Fruit fly (Drosophila melanogaster) whole organism, embryonic: ENCODE results near the gene Atat.

ENCODE experiments used
- B-H2 ChIP-seq: fragments of 200-800 bp; sonication (Bioruptor generic); optimal IDR thresholded peaks from 2 replicates; lab custom pipeline; 2018; ENCODE audit warnings: missing biosample characterization, mild to moderate bottlenecking, missing genetic modification characterization
- CG10654 ChIP-seq: fragments of 200-800 bp; sonication (Bioruptor generic); optimal IDR thresholded peaks from 2 replicates; lab custom pipeline; 2016; ENCODE audit warnings: missing biosample characterization, missing genetic modification characterization
- CG11504 ChIP-seq: fragments of 200-800 bp; sonication (Bioruptor generic); optimal IDR thresholded peaks from 3 replicates; lab custom pipeline; 2019; ENCODE audit warnings: missing biosample characterization, mild to moderate bottlenecking, missing genetic modification characterization, moderate library complexity
- CG12104 ChIP-seq: fragments of 200-800 bp; sonication (Bioruptor generic); optimal IDR thresholded peaks from 3 replicates; lab custom pipeline; 2016; ENCODE audit warnings: missing biosample characterization, missing genetic modification characterization
- CG14441 ChIP-seq: fragments of 200-800 bp; sonication (Bioruptor generic); IDR thresholded peaks from 2 replicates; pipeline ENCODE4 v1.3.6; 2022; ENCODE audit warnings: missing biosample characterization, missing genetic modification characterization
- CG15696 ChIP-seq: fragments of 200-800 bp; sonication (Bioruptor generic); optimal IDR thresholded peaks from 2 replicates; lab custom pipeline; 2019; ENCODE audit warnings: missing biosample characterization, mild to moderate bottlenecking, missing genetic modification characterization, moderate library complexity
- CG17385 ChIP-seq: fragments of 200-800 bp; sonication (Bioruptor generic); optimal IDR thresholded peaks from 3 replicates; lab custom pipeline; 2018; ENCODE audit warnings: missing biosample characterization, mild to moderate bottlenecking, missing genetic modification characterization
- CG3726 ChIP-seq: fragments of 200-800 bp; sonication (Bioruptor generic); IDR thresholded peaks from 3 replicates; pipeline ENCODE4, ENCODE4 v1.3.6; 2022; ENCODE audit warnings: missing biosample characterization, missing genetic modification characterization
- CG4404 ChIP-seq: fragments of 200-800 bp; sonication (Bioruptor generic); IDR thresholded peaks from 2 replicates; pipeline ENCODE4 v1.3.6; 2022; ENCODE audit warnings: missing biosample characterization, missing genetic modification characterization
- CG4707 ChIP-seq: fragments of 200-800 bp; sonication (Bioruptor generic); optimal IDR thresholded peaks from 2 replicates; lab custom pipeline; 2018; ENCODE audit warnings: missing biosample characterization, mild to moderate bottlenecking, missing genetic modification characterization, moderate library complexity
- CG5180 ChIP-seq: fragments of 200-800 bp; sonication (Bioruptor generic); optimal IDR thresholded peaks from 3 replicates; lab custom pipeline; 2017; ENCODE audit warnings: missing biosample characterization, missing genetic modification characterization, mild to moderate bottlenecking, moderate library complexity, missing genetic modification reagents
- CG6854 ChIP-seq: fragments of 200-800 bp; sonication (Bioruptor generic); optimal IDR thresholded peaks from 3 replicates; lab custom pipeline; 2017; ENCODE audit warnings: missing biosample characterization, mild to moderate bottlenecking, missing genetic modification characterization
- CG7357 ChIP-seq: fragments of 200-800 bp; sonication (Bioruptor generic); IDR thresholded peaks from 3 replicates; pipeline ENCODE4 v1.3.6; 2022; ENCODE audit warnings: missing biosample characterization, missing genetic modification characterization
- CG7372 ChIP-seq: fragments of 200-800 bp; sonication (Bioruptor generic); IDR thresholded peaks from 2 replicates; pipeline ENCODE4 v1.3.6; 2022; ENCODE audit warnings: missing biosample characterization, missing genetic modification characterization
- CG7963 ChIP-seq: fragments of 200-800 bp; sonication (Bioruptor generic); IDR thresholded peaks from 3 replicates; pipeline ENCODE4 v1.3.6; 2022; ENCODE audit warnings: missing biosample characterization, missing genetic modification characterization; ENCODE audit not compliant: partially characterized antibody
- CG7987 ChIP-seq: fragments of 200-800 bp; sonication (Bioruptor generic); optimal IDR thresholded peaks from 2 replicates; lab custom pipeline; 2018; ENCODE audit warnings: missing biosample characterization, mild to moderate bottlenecking, missing genetic modification characterization, moderate library complexity
- CG8089 ChIP-seq: fragments of 200-800 bp; sonication (Bioruptor generic); optimal IDR thresholded peaks from 3 replicates; lab custom pipeline; 2016; ENCODE audit warnings: missing biosample characterization, missing genetic modification characterization
- CG8388 ChIP-seq: fragments of 200-800 bp; sonication (Bioruptor generic); optimal IDR thresholded peaks from 2 replicates; lab custom pipeline; 2019; ENCODE audit warnings: missing biosample characterization, mild to moderate bottlenecking, missing genetic modification characterization, moderate library complexity
- Camta ChIP-seq: fragments of 200-800 bp; sonication (Bioruptor generic); optimal IDR thresholded peaks from 2 replicates; lab custom pipeline; 2016; ENCODE audit warnings: missing biosample characterization, missing genetic modification characterization
- Chrac-16 ChIP-seq: fragments of 200-800 bp; sonication (Bioruptor generic); optimal IDR thresholded peaks from 3 replicates; lab custom pipeline; 2016; ENCODE audit warnings: missing biosample characterization, missing genetic modification characterization
- D ChIP-seq, 2 experiments: fragments of 200-800 bp in 1 of 2; fragments of >200 bp in 1 of 2; sonication (Bioruptor generic) in 1 of 2; optimal IDR thresholded peaks; 2 replicates in 1 of 2; 3 replicates in 1 of 2; lab custom pipeline; 2017; ENCODE audit warnings: mild to moderate bottlenecking in 1 of 2, missing biosample characterization in 1 of 2, missing genetic modification characterization in 1 of 2, missing genetic modification reagents in 1 of 2
- Dek ChIP-seq: fragments of 200-800 bp; sonication (Bioruptor generic); optimal IDR thresholded peaks from 3 replicates; lab custom pipeline; 2019; ENCODE audit warnings: missing biosample characterization, mild to moderate bottlenecking, missing genetic modification characterization, moderate library complexity
- Dip2 ChIP-seq: fragments of 200-800 bp; sonication (Bioruptor generic); IDR thresholded peaks from 2 replicates; pipeline ENCODE4 v1.3.6; 2022; ENCODE audit warnings: missing biosample characterization, missing genetic modification characterization
- Dll ChIP-seq: fragments of 200-800 bp; sonication (Bioruptor generic); IDR thresholded peaks from 4 replicates; pipeline ENCODE4 v1.3.6; 2022; ENCODE audit warnings: missing biosample characterization, missing genetic modification characterization; ENCODE audit not compliant: partially characterized antibody
- Gug ChIP-seq: fragments of 200-800 bp; sonication (Bioruptor generic); IDR thresholded peaks from 4 replicates; pipeline ENCODE4 v1.3.6; 2022; ENCODE audit warnings: missing biosample characterization, missing genetic modification characterization
- Hr3 ChIP-seq: fragments of 200-800 bp; sonication (Bioruptor generic); optimal IDR thresholded peaks from 3 replicates; lab custom pipeline; 2016; ENCODE audit warnings: missing biosample characterization, missing genetic modification characterization
- Hr39 ChIP-seq: fragments of >200 bp; optimal IDR thresholded peaks from 2 replicates; lab custom pipeline; 2017
- Lpt ChIP-seq: fragments of >200 bp; optimal IDR thresholded peaks from 2 replicates; lab custom pipeline; 2018; ENCODE audit warnings: missing biosample characterization, missing genetic modification characterization
- Pdp1 ChIP-seq, 2 experiments: fragments of 200-800 bp; sonication (Bioruptor generic); optimal IDR thresholded peaks; 3 replicates each; lab custom pipeline; 2016; ENCODE audit warnings: missing biosample characterization in 2 of 2, missing genetic modification characterization in 2 of 2, mild to moderate bottlenecking in 1 of 2, moderate library complexity in 1 of 2
- Six4 ChIP-seq: fragments of 200-800 bp; sonication (Bioruptor generic); optimal IDR thresholded peaks from 2 replicates; lab custom pipeline; 2016; ENCODE audit warnings: missing biosample characterization, missing genetic modification characterization
- Sox102F ChIP-seq: fragments of 200-800 bp; sonication (Bioruptor generic); optimal IDR thresholded peaks from 2 replicates; lab custom pipeline; 2018; ENCODE audit warnings: missing biosample characterization, mild to moderate bottlenecking, missing genetic modification characterization, moderate library complexity
- Sry-β ChIP-seq: fragments of 200-800 bp; sonication (Bioruptor generic); optimal IDR thresholded peaks from 2 replicates; lab custom pipeline; 2018; ENCODE audit warnings: missing biosample characterization, mild to moderate bottlenecking, missing genetic modification characterization, moderate library complexity
- ab ChIP-seq: fragments of 200-800 bp; sonication (Bioruptor generic); optimal IDR thresholded peaks from 2 replicates; lab custom pipeline; 2016; ENCODE audit warnings: missing biosample characterization, missing genetic modification characterization
- ash1 ChIP-seq: fragments of 200-800 bp; sonication (Bioruptor generic); optimal IDR thresholded peaks from 2 replicates; lab custom pipeline; 2018; ENCODE audit warnings: missing biosample characterization, mild to moderate bottlenecking, missing genetic modification characterization
- az2 ChIP-seq: fragments of 200-800 bp; sonication (Bioruptor generic); optimal IDR thresholded peaks from 3 replicates; lab custom pipeline; 2016; ENCODE audit warnings: missing biosample characterization, missing genetic modification characterization
- bbx ChIP-seq: fragments of 200-800 bp; sonication (Bioruptor generic); IDR thresholded peaks from 2 replicates; pipeline ENCODE4 v1.3.6; 2022; ENCODE audit warnings: missing biosample characterization, missing genetic modification characterization; ENCODE audit not compliant: partially characterized antibody
- croc ChIP-seq: fragments of 200-800 bp; sonication (Bioruptor generic); conservative IDR thresholded peaks from 3 replicates; pipeline ENCODE4 v1.3.6; 2022; ENCODE audit warnings: missing biosample characterization, missing genetic modification characterization
- dan ChIP-seq: fragments of 200-800 bp; sonication (Bioruptor generic); IDR thresholded peaks from 2 replicates; pipeline ENCODE4 v1.3.6; 2022; ENCODE audit warnings: missing biosample characterization, missing genetic modification characterization
- dpn ChIP-seq, 2 experiments: fragments of 200-800 bp; sonication (Bioruptor generic); optimal IDR thresholded peaks; 3 replicates each; lab custom pipeline; 2016; ENCODE audit warnings: missing biosample characterization in 2 of 2, missing genetic modification characterization in 2 of 2
- gcm ChIP-seq: fragments of 200-800 bp; sonication (Bioruptor generic); optimal IDR thresholded peaks from 2 replicates; lab custom pipeline; 2019; ENCODE audit warnings: missing biosample characterization, mild to moderate bottlenecking, missing genetic modification characterization, moderate library complexity
- jing ChIP-seq: fragments of 200-800 bp; sonication (Bioruptor generic); optimal IDR thresholded peaks from 2 replicates; lab custom pipeline; 2018; ENCODE audit warnings: missing biosample characterization, mild to moderate bottlenecking, missing genetic modification characterization
- ken ChIP-seq: fragments of 200-800 bp; sonication (Bioruptor generic); IDR thresholded peaks from 3 replicates; pipeline ENCODE4 v1.3.6; 2022; ENCODE audit warnings: missing biosample characterization, missing genetic modification characterization
- pum ChIP-seq: fragments of 200-800 bp; sonication (Bioruptor generic); optimal IDR thresholded peaks from 2 replicates; lab custom pipeline; 2016; ENCODE audit warnings: missing biosample characterization, missing genetic modification characterization
- ro ChIP-seq: fragments of 200-800 bp; sonication (Bioruptor generic); IDR thresholded peaks from 2 replicates; pipeline ENCODE4 v1.3.6; 2022; ENCODE audit warnings: missing biosample characterization, missing genetic modification characterization
- scrt ChIP-seq: fragments of 200-800 bp; sonication (Bioruptor generic); optimal IDR thresholded peaks from 2 replicates; lab custom pipeline; 2018; ENCODE audit warnings: missing biosample characterization, mild to moderate bottlenecking, missing genetic modification characterization, moderate library complexity
- seq ChIP-seq: fragments of 200-800 bp; sonication (Bioruptor generic); IDR thresholded peaks from 2 replicates; pipeline ENCODE4 v1.3.6; 2022; ENCODE audit warnings: missing biosample characterization, missing genetic modification characterization
- sima ChIP-seq: fragments of 200-800 bp; sonication (Bioruptor generic); optimal IDR thresholded peaks from 2 replicates; lab custom pipeline; 2016; ENCODE audit warnings: missing biosample characterization, missing genetic modification characterization
- slou ChIP-seq: fragments of 200-800 bp; sonication (Bioruptor generic); optimal IDR thresholded peaks from 3 replicates; lab custom pipeline; 2016; ENCODE audit warnings: missing biosample characterization, missing genetic modification characterization
- trh ChIP-seq: fragments of 200-800 bp; sonication (Bioruptor generic); optimal IDR thresholded peaks from 2 replicates; lab custom pipeline; 2016; ENCODE audit warnings: missing biosample characterization, missing genetic modification characterization
- unc-4 ChIP-seq: fragments of 200-800 bp; sonication (Bioruptor generic); IDR thresholded peaks from 2 replicates; pipeline ENCODE4 v1.3.6; 2022; ENCODE audit warnings: missing biosample characterization, missing genetic modification characterization; ENCODE audit not compliant: partially characterized antibody
- zf30C ChIP-seq: fragments of 200-800 bp; sonication (Bioruptor generic); optimal IDR thresholded peaks from 3 replicates; lab custom pipeline; 2018; ENCODE audit warnings: missing biosample characterization, mild to moderate bottlenecking, missing genetic modification characterization

The Atat gene

dm6 chr3L:9397156-9397555 is 29.4 kb downstream of the Atat start (continued):
- peak; percentile 17 to 24 for TF ChIP-seq Pdp1 (GFP tag; optimal IDR thresholded peaks at IDR 0.05; lab: Kevin White, UChicago)
- TF ChIP-seq Lpt (GFP tag; lab: Kevin White, UChicago), result no peak
- peak; percentile 94 for TF ChIP-seq CG7987
- no peak for TF ChIP-seq bbx (GFP tag; lab: Robert Waterston, UW)
- peak; percentile 36 for TF ChIP-seq CG17385
- no peak for TF ChIP-seq zf30C (GFP tag; lab: Kevin White, UChicago)
- peak; percentile 18 for TF ChIP-seq gcm (GFP tag; lab: Kevin White, UChicago)
- no peak for TF ChIP-seq CG7963 (GFP tag; lab: Robert Waterston, UW)
- TF ChIP-seq trh (GFP tag; lab: Kevin White, UChicago), result no peak
- TF ChIP-seq Dek (tag; lab: Kevin White, UChicago), result peak; percentile 40
- TF ChIP-seq CG4707 (GFP tag; lab: Kevin White, UChicago), result peak; percentile 34
- no peak for TF ChIP-seq jing (GFP tag; lab: Kevin White, UChicago)
- peak; percentile 35; the same call in 1 of the 2 replicates for TF ChIP-seq seq
- TF ChIP-seq Hr39 (lab: Kevin White, UChicago), result no peak
- peak; percentile 68 for TF ChIP-seq Camta (GFP tag; lab: Kevin White, UChicago)
- peak; percentile 33; the same call in 1 of the 2 replicates for TF ChIP-seq CG14441 (GFP tag; lab: Robert Waterston, UW)
- peak; percentile 71 for TF ChIP-seq CG10654 (GFP tag; lab: Kevin White, UChicago)
- no peak for TF ChIP-seq unc-4 (GFP tag; lab: Robert Waterston, UW)
- no peak for TF ChIP-seq slou (GFP tag; lab: Kevin White, UChicago)
- no peak for TF ChIP-seq Hr3
- peak; percentile 82 for TF ChIP-seq scrt (GFP tag; lab: Kevin White, UChicago)
- no peak for TF ChIP-seq Sry-β (GFP tag; lab: Kevin White, UChicago)
- TF ChIP-seq CG12104 (GFP tag; lab: Kevin White, UChicago), result peak; percentile 62
- TF ChIP-seq CG11504 (tag; lab: Kevin White, UChicago), result peak; percentile 43
- TF ChIP-seq pum, result no peak
- no peak for TF ChIP-seq sima (GFP tag; lab: Kevin White, UChicago)
- TF ChIP-seq CG3726 (GFP tag; lab: Robert Waterston, UW), result peak; percentile 5; the same call in 1 of the 3 replicates
- peak; percentile 66 for TF ChIP-seq CG15696
- no peak for TF ChIP-seq CG7357
- no peak for TF ChIP-seq D (optimal IDR thresholded peaks at IDR 0.05; lab: Kevin White, UChicago)
- peak; percentile 48 for TF ChIP-seq D (GFP tag; optimal IDR thresholded peaks at IDR 0.05; lab: Kevin White, UChicago)
- TF ChIP-seq Sox102F (GFP tag; lab: Kevin White, UChicago), result peak; percentile 1
- peak; percentile 95 for TF ChIP-seq ash1 (GFP tag; lab: Kevin White, UChicago)
- no peak for TF ChIP-seq croc (GFP tag; lab: Robert Waterston, UW)
- no peak for TF ChIP-seq az2 (GFP tag; lab: Kevin White, UChicago)
- TF ChIP-seq dpn (GFP tag; optimal IDR thresholded peaks at IDR 0.05; lab: Kevin White, UChicago), result peak in 1 of 2 experiments; percentile 67
- TF ChIP-seq Dip2 (GFP tag; lab: Robert Waterston, UW), result no peak
- TF ChIP-seq CG5180 (GFP tag; lab: Kevin White, UChicago), result peak; percentile 69
- no peak for TF ChIP-seq Gug (GFP tag; lab: Robert Waterston, UW)
- no peak for TF ChIP-seq dan (GFP tag; lab: Robert Waterston, UW)
- no peak for TF ChIP-seq ro (GFP tag; lab: Robert Waterston, UW)
- TF ChIP-seq ab, result no peak
- TF ChIP-seq CG4404 (GFP tag; lab: Robert Waterston, UW), result no peak
- TF ChIP-seq ken, result no peak
- TF ChIP-seq CG8388 (GFP tag; lab: Kevin White, UChicago), result peak; percentile 70
- TF ChIP-seq Dll (GFP tag; lab: Robert Waterston, UW), result no peak
- TF ChIP-seq CG6854 (GFP tag; lab: Kevin White, UChicago), result peak; percentile 82
- no peak for TF ChIP-seq CG8089 (GFP tag; lab: Kevin White, UChicago)
- peak; percentile 65 for TF ChIP-seq B-H2 (GFP tag; lab: Kevin White, UChicago)
- TF ChIP-seq Chrac-16, result no peak
- no peak for TF ChIP-seq Six4 (GFP tag; lab: Kevin White, UChicago)
- no peak for TF ChIP-seq CG7372 (GFP tag; lab: Robert Waterston, UW)
